Fruit fly (Drosophila melanogaster) whole organism, embryonic: ENCODE data around the gene Cdc45.
A peak's percentile ranks its signal among the peaks of the same experiment; 100 is the strongest.

Source experiments
- Adf1 ChIP-seq: fragments of 200-800 bp; sonication (Bioruptor generic); IDR thresholded peaks from 2 replicates; pipeline ENCODE4 v1.3.6; 2022; ENCODE audit warnings: missing biosample characterization, missing genetic modification characterization
- C15 ChIP-seq: fragments of 200-800 bp; sonication (Bioruptor generic); IDR thresholded peaks from 3 replicates; pipeline ENCODE4 v1.3.6; 2022; ENCODE audit warnings: missing biosample characterization, missing genetic modification characterization
- CG10543 ChIP-seq: fragments of 200-800 bp; sonication (Bioruptor generic); optimal IDR thresholded peaks from 3 replicates; lab custom pipeline; 2017; ENCODE audit warnings: missing biosample characterization, mild to moderate bottlenecking, missing genetic modification characterization, moderate library complexity
- CG11085 ChIP-seq: fragments of 200-800 bp; sonication (Bioruptor generic); IDR thresholded peaks from 2 replicates; pipeline ENCODE4 v1.3.6; 2022; ENCODE audit warnings: missing biosample characterization, missing genetic modification characterization
- CG14710 ChIP-seq: fragments of 200-800 bp; sonication (Bioruptor generic); optimal IDR thresholded peaks from 3 replicates; lab custom pipeline; 2019; ENCODE audit warnings: missing biosample characterization, mild to moderate bottlenecking, missing genetic modification characterization, moderate library complexity
- CG15514 ChIP-seq: fragments of 200-800 bp; sonication (Bioruptor generic); optimal IDR thresholded peaks from 3 replicates; lab custom pipeline; 2017; ENCODE audit warnings: missing biosample characterization, missing genetic modification characterization, mild to moderate bottlenecking, moderate library complexity, missing genetic modification reagents
- CG17912 ChIP-seq: fragments of 200-800 bp; sonication (Bioruptor generic); optimal IDR thresholded peaks from 2 replicates; lab custom pipeline; 2018; ENCODE audit warnings: missing biosample characterization, mild to moderate bottlenecking, missing genetic modification characterization
- CG18262 ChIP-seq: fragments of 200-800 bp; optimal IDR thresholded peaks from 3 replicates; lab custom pipeline; 2019; ENCODE audit warnings: missing biosample characterization, mild to moderate bottlenecking, missing genetic modification characterization, moderate library complexity
- CG2202 ChIP-seq: fragments of 200-800 bp; sonication (Bioruptor generic); optimal IDR thresholded peaks from 2 replicates; lab custom pipeline; 2018; ENCODE audit warnings: missing biosample characterization, mild to moderate bottlenecking, missing genetic modification characterization
- CG2678 ChIP-seq: fragments of 200-800 bp; sonication (Bioruptor generic); optimal IDR thresholded peaks from 3 replicates; lab custom pipeline; 2019; ENCODE audit warnings: missing biosample characterization, mild to moderate bottlenecking, missing genetic modification characterization, moderate library complexity
- CG3065 ChIP-seq: fragments of 200-800 bp; sonication (Bioruptor generic); optimal IDR thresholded peaks from 2 replicates; lab custom pipeline; 2016; ENCODE audit warnings: missing biosample characterization, missing genetic modification characterization
- CG32767 ChIP-seq: fragments of 200-800 bp; sonication (Bioruptor generic); IDR thresholded peaks from 2 replicates; pipeline ENCODE4 v1.3.6; 2022; ENCODE audit warnings: missing biosample characterization, missing genetic modification characterization
- CG32772 ChIP-seq: fragments of 200-800 bp; sonication (Bioruptor generic); IDR thresholded peaks from 2 replicates; pipeline ENCODE4 v1.3.6; 2022; ENCODE audit warnings: missing biosample characterization, missing genetic modification characterization
- CG34422 ChIP-seq: fragments of 200-800 bp; sonication (Bioruptor generic); IDR thresholded peaks from 3 replicates; pipeline ENCODE4 v1.3.6; 2022; ENCODE audit warnings: missing biosample characterization, missing genetic modification characterization
- CG5180 ChIP-seq: fragments of 200-800 bp; sonication (Bioruptor generic); optimal IDR thresholded peaks from 3 replicates; lab custom pipeline; 2017; ENCODE audit warnings: missing biosample characterization, missing genetic modification characterization, mild to moderate bottlenecking, moderate library complexity, missing genetic modification reagents
- CG5245 ChIP-seq: fragments of 200-800 bp; sonication (Bioruptor generic); optimal IDR thresholded peaks from 3 replicates; lab custom pipeline; 2016; ENCODE audit warnings: missing biosample characterization, missing genetic modification characterization
- CG6654 ChIP-seq: fragments of 200-800 bp; sonication (Bioruptor generic); optimal IDR thresholded peaks from 2 replicates; lab custom pipeline; 2017; ENCODE audit warnings: missing biosample characterization, mild to moderate bottlenecking, missing genetic modification characterization
- CG6813 ChIP-seq: fragments of 200-800 bp; sonication (Bioruptor generic); optimal IDR thresholded peaks from 2 replicates; lab custom pipeline; 2017; ENCODE audit warnings: missing biosample characterization, missing genetic modification characterization, mild to moderate bottlenecking, moderate library complexity, missing genetic modification reagents
- CG7839 ChIP-seq: fragments of 200-800 bp; sonication (Bioruptor generic); optimal IDR thresholded peaks from 3 replicates; lab custom pipeline; 2018; ENCODE audit warnings: missing biosample characterization, mild to moderate bottlenecking, missing genetic modification characterization, moderate library complexity
- CG8290 ChIP-seq, 3 experiments: fragments of 200-800 bp; sonication (Bioruptor generic); optimal IDR thresholded peaks; 2 replicates each; lab custom pipeline; 2016 to 2019; ENCODE audit warnings: missing biosample characterization in 3 of 3, missing genetic modification characterization in 3 of 3, mild to moderate bottlenecking in 2 of 3, moderate library complexity in 1 of 3
- Dek ChIP-seq: fragments of 200-800 bp; sonication (Bioruptor generic); optimal IDR thresholded peaks from 3 replicates; lab custom pipeline; 2019; ENCODE audit warnings: missing biosample characterization, mild to moderate bottlenecking, missing genetic modification characterization, moderate library complexity
- Dll ChIP-seq: fragments of 200-800 bp; sonication (Bioruptor generic); IDR thresholded peaks from 4 replicates; pipeline ENCODE4 v1.3.6; 2022; ENCODE audit warnings: missing biosample characterization, missing genetic modification characterization; ENCODE audit not compliant: partially characterized antibody
- Doc2 ChIP-seq: fragments of 200-800 bp; sonication (Bioruptor generic); IDR thresholded peaks from 2 replicates; pipeline ENCODE4 v1.3.6; 2022; ENCODE audit warnings: missing biosample characterization, missing genetic modification characterization
- E2f1 ChIP-seq: fragments of 200-800 bp; sonication (Bioruptor generic); IDR thresholded peaks from 2 replicates; pipeline ENCODE4 v1.3.6; 2022; ENCODE audit warnings: missing biosample characterization, missing genetic modification characterization
- Fer1 ChIP-seq: fragments of 200-800 bp; sonication (Bioruptor generic); optimal IDR thresholded peaks from 2 replicates; lab custom pipeline; 2017; ENCODE audit warnings: missing biosample characterization, mild to moderate bottlenecking, missing genetic modification characterization
- Gsc ChIP-seq: fragments of 200-800 bp; sonication (Bioruptor generic); IDR thresholded peaks from 2 replicates; pipeline ENCODE4 v1.3.6; 2022; ENCODE audit warnings: missing biosample characterization, missing genetic modification characterization
- Gug ChIP-seq: fragments of 200-800 bp; sonication (Bioruptor generic); IDR thresholded peaks from 4 replicates; pipeline ENCODE4 v1.3.6; 2022; ENCODE audit warnings: missing biosample characterization, missing genetic modification characterization
- HmgD ChIP-seq: fragments of 200-800 bp; sonication (Bioruptor generic); optimal IDR thresholded peaks from 3 replicates; lab custom pipeline; 2016; ENCODE audit warnings: missing biosample characterization, missing genetic modification characterization
- Hmr ChIP-seq: fragments of 200-800 bp; sonication (Bioruptor generic); optimal IDR thresholded peaks from 3 replicates; lab custom pipeline; 2017; ENCODE audit warnings: mild to moderate bottlenecking, missing biosample characterization, missing genetic modification reagents, missing genetic modification characterization
- Jarid2 ChIP-seq: fragments of 200-800 bp; sonication (Bioruptor generic); optimal IDR thresholded peaks from 3 replicates; lab custom pipeline; 2017; ENCODE audit warnings: mild to moderate bottlenecking, missing biosample characterization, missing genetic modification reagents, missing genetic modification characterization
- Max ChIP-seq: fragments of 200-800 bp; sonication (Bioruptor generic); optimal IDR thresholded peaks from 2 replicates; lab custom pipeline; 2016; ENCODE audit warnings: missing biosample characterization, mild to moderate bottlenecking, missing genetic modification characterization
- Med ChIP-seq: fragments of 200-800 bp; sonication (Bioruptor generic); peaks from one replicate; lab custom pipeline; 2016; ENCODE audit warnings: missing biosample characterization, missing genetic modification characterization, mild to moderate bottlenecking, inconsistent platforms, moderate library complexity
- Neu2 ChIP-seq: fragments of 200-800 bp; sonication (Bioruptor generic); optimal IDR thresholded peaks from 3 replicates; lab custom pipeline; 2016; ENCODE audit warnings: missing biosample characterization, missing genetic modification characterization, borderline replicate concordance
- NfI ChIP-seq: fragments of 200-800 bp; sonication (Bioruptor generic); optimal IDR thresholded peaks from 3 replicates; lab custom pipeline; 2018; ENCODE audit warnings: missing biosample characterization, mild to moderate bottlenecking, missing genetic modification characterization, moderate library complexity
- Oli ChIP-seq: fragments of 200-800 bp; sonication (Bioruptor generic); optimal IDR thresholded peaks from 2 replicates; lab custom pipeline; 2018; ENCODE audit warnings: missing biosample characterization, mild to moderate bottlenecking, missing genetic modification characterization, moderate library complexity
- Side ChIP-seq: fragments of 200-800 bp; sonication (Bioruptor generic); optimal IDR thresholded peaks from 2 replicates; lab custom pipeline; 2016; ENCODE audit warnings: missing biosample characterization, missing genetic modification characterization
- Xbp1 ChIP-seq: fragments of 200-800 bp; sonication (Bioruptor generic); optimal IDR thresholded peaks from 3 replicates; lab custom pipeline; 2016; ENCODE audit warnings: missing biosample characterization, mild to moderate bottlenecking, missing genetic modification characterization
- ash1 ChIP-seq: fragments of 200-800 bp; sonication (Bioruptor generic); optimal IDR thresholded peaks from 2 replicates; lab custom pipeline; 2018; ENCODE audit warnings: missing biosample characterization, mild to moderate bottlenecking, missing genetic modification characterization
- bowl ChIP-seq: fragments of 200-800 bp; sonication (Bioruptor generic); IDR thresholded peaks from 2 replicates; pipeline ENCODE4 v1.3.6; 2022; ENCODE audit warnings: missing biosample characterization, missing genetic modification characterization
- btn ChIP-seq: fragments of 200-800 bp; sonication (Bioruptor generic); optimal IDR thresholded peaks from 2 replicates; lab custom pipeline; 2016; ENCODE audit warnings: missing biosample characterization, missing genetic modification characterization
- cato ChIP-seq: fragments of 200-800 bp; sonication (Bioruptor generic); optimal IDR thresholded peaks from 2 replicates; lab custom pipeline; 2016; ENCODE audit warnings: missing biosample characterization, missing genetic modification characterization, borderline replicate concordance
- dmrt11E ChIP-seq: fragments of 200-800 bp; sonication (Bioruptor generic); optimal IDR thresholded peaks from 3 replicates; lab custom pipeline; 2018; ENCODE audit warnings: missing biosample characterization, mild to moderate bottlenecking, missing genetic modification characterization, moderate library complexity
- exex ChIP-seq: fragments of 200-800 bp; sonication (Bioruptor generic); optimal IDR thresholded peaks from 4 replicates; lab custom pipeline; 2018; ENCODE audit warnings: missing biosample characterization, mild to moderate bottlenecking, missing genetic modification characterization, moderate library complexity
- fd102C ChIP-seq: fragments of 200-800 bp; sonication (Bioruptor generic); optimal IDR thresholded peaks from 2 replicates; lab custom pipeline; 2018; ENCODE audit warnings: missing biosample characterization, mild to moderate bottlenecking, missing genetic modification characterization, moderate library complexity
- inv ChIP-seq: fragments of 200-800 bp; sonication (Bioruptor generic); IDR thresholded peaks from 2 replicates; pipeline ENCODE4 v1.3.6; 2022; ENCODE audit warnings: missing biosample characterization, missing genetic modification characterization; ENCODE audit not compliant: partially characterized antibody
- pho ChIP-seq: fragments of 200-800 bp; sonication (Bioruptor generic); optimal IDR thresholded peaks from 2 replicates; lab custom pipeline; 2016; ENCODE audit warnings: missing biosample characterization, missing genetic modification characterization
- scrt ChIP-seq: fragments of 200-800 bp; sonication (Bioruptor generic); optimal IDR thresholded peaks from 2 replicates; lab custom pipeline; 2018; ENCODE audit warnings: missing biosample characterization, mild to moderate bottlenecking, missing genetic modification characterization, moderate library complexity
- sd ChIP-seq: fragments of 200-800 bp; sonication (Bioruptor generic); optimal IDR thresholded peaks from 3 replicates; lab custom pipeline; 2018; ENCODE audit warnings: missing biosample characterization, mild to moderate bottlenecking, missing genetic modification characterization, moderate library complexity
- sens-2 ChIP-seq: fragments of 200-800 bp; sonication (Bioruptor generic); IDR thresholded peaks from 2 replicates; pipeline ENCODE4 v1.3.6; 2022; ENCODE audit warnings: missing biosample characterization, missing genetic modification characterization
- unpg ChIP-seq: fragments of 200-800 bp; sonication (Bioruptor generic); optimal IDR thresholded peaks from 3 replicates; lab custom pipeline; 2018; ENCODE audit warnings: missing biosample characterization, mild to moderate bottlenecking, missing genetic modification characterization, moderate library complexity

Gene Cdc45

dm6 chrX:1051251-1051629 is 20.9 kb upstream of the Cdc45 start, which contains the start of gene CG14629 (continued):
- TF ChIP-seq CG5245 (GFP tag; lab: Kevin White, UChicago) (no peak), Doc2 (no peak), sens-2 (GFP tag; lab: Robert Waterston, UW) (no peak), HmgD (GFP tag; lab: Kevin White, UChicago) (no peak), Xbp1 (GFP tag; lab: Kevin White, UChicago) (no peak), Dek (tag; lab: Kevin White, UChicago) (no peak), CG2202 (tag; lab: Kevin White, UChicago) (no peak), Adf1 (GFP tag; lab: Robert Waterston, UW) (peak; percentile 75), Med (GFP tag; lab: Kevin White, UChicago) (peak; percentile 66), CG5180 (peak; percentile 1), C15 (GFP tag; lab: Robert Waterston, UW) (no peak), CG6654 (GFP tag; lab: Kevin White, UChicago) (no peak), CG17912 (GFP tag; lab: Kevin White, UChicago) (no peak), Side (no peak), Hmr (no peak), Dll (no peak), Oli (tag; lab: Kevin White, UChicago) (no peak), CG6813 (GFP tag; lab: Kevin White, UChicago) (peak; percentile 10), Gug (GFP tag; lab: Robert Waterston, UW) (no peak), CG32772 (GFP tag; lab: Robert Waterston, UW) (no peak), pho (GFP tag; lab: Kevin White, UChicago) (no peak), E2f1 (GFP tag; lab: Robert Waterston, UW) (no peak), Gsc (GFP tag; lab: Robert Waterston, UW) (no peak), Neu2 (no peak), Jarid2 (GFP tag; lab: Kevin White, UChicago) (peak; percentile 62), Max (GFP tag; lab: Kevin White, UChicago) (no peak), NfI (GFP tag; lab: Kevin White, UChicago) (no peak), unpg (GFP tag; lab: Kevin White, UChicago) (no peak), CG15514 (GFP tag; lab: Kevin White, UChicago) (peak; percentile 8), CG10543 (GFP tag; lab: Kevin White, UChicago) (peak; percentile 71), CG18262 (no peak), fd102C (GFP tag; lab: Kevin White, UChicago) (no peak), CG8290 (GFP tag; optimal IDR thresholded peaks at IDR 0.05; lab: Kevin White, UChicago) (no peak), CG8290 (tag; optimal IDR thresholded peaks at IDR 0.05; lab: Kevin White, UChicago) (peak in 1 of 2 experiments; percentile 56), ash1 (GFP tag; lab: Kevin White, UChicago) (no peak), exex (tag; lab: Kevin White, UChicago) (no peak), dmrt11E (tag; lab: Kevin White, UChicago) (no peak), CG11085 (GFP tag; lab: Robert Waterston, UW) (no peak), CG2678 (tag; lab: Kevin White, UChicago) (no peak), bowl (no peak), CG14710 (no peak), Fer1 (GFP tag; lab: Kevin White, UChicago) (no peak), cato (GFP tag; lab: Kevin White, UChicago) (no peak), CG7839 (tag; lab: Kevin White, UChicago) (no peak), CG3065 (no peak), scrt (no peak), sd (tag; lab: Kevin White, UChicago) (no peak), inv (no peak), CG34422 (GFP tag; lab: Robert Waterston, UW) (no peak), CG32767 (GFP tag; lab: Robert Waterston, UW) (no peak), btn (no peak)
